Fruit fly (Drosophila melanogaster): ENCODE results near the gene CG34012.

The CG34012 gene

dm6 chr3L:11113198-11114197, 4.2 kb upstream of the CG34012 start, which contains the start of gene Sod1 (continued):
- TF ChIP-seq ssp (GFP tag; IDR thresholded peaks at IDR 0.05), result peak; percentile 76
- TF ChIP-seq CG17829 (tag; optimal IDR thresholded peaks at IDR 0.05), result no peak
- TF ChIP-seq unpg (GFP tag; optimal IDR thresholded peaks at IDR 0.05), result no peak
- TF ChIP-seq bigmax (GFP tag; optimal IDR thresholded peaks at IDR 0.05), result no peak
- peak; percentile 22; the same call in 1 of the 2 replicates for TF ChIP-seq Xrp1 (GFP tag; IDR thresholded peaks at IDR 0.05)
- no peak for TF ChIP-seq CG12155 (GFP tag; optimal IDR thresholded peaks at IDR 0.05)
- no peak for TF ChIP-seq hkb (optimal IDR thresholded peaks at IDR 0.05)
- 0 out of 2 replicates have a peak, but pooled peaks have one; percentile 7 for TF ChIP-seq hkb (GFP tag; IDR thresholded peaks at IDR 0.05)
- TF ChIP-seq btn (GFP tag; optimal IDR thresholded peaks at IDR 0.05), result no peak
- no peak for TF ChIP-seq Blimp-1 (GFP tag; optimal IDR thresholded peaks at IDR 0.05)
- TF ChIP-seq CG9727 (GFP tag; optimal IDR thresholded peaks at IDR 0.05), result peak; percentile 5
- TF ChIP-seq CG4730 (GFP tag; IDR thresholded peaks at IDR 0.05), result no peak
- TF ChIP-seq C15 (GFP tag; IDR thresholded peaks at IDR 0.05), result no peak
- TF ChIP-seq CG2120 (GFP tag; optimal IDR thresholded peaks at IDR 0.05), result peak; percentile 6
- peak; percentile 29; the same call in 1 of the 2 replicates for TF ChIP-seq Bgb (GFP tag; IDR thresholded peaks at IDR 0.05; ENCODE audit: partially characterized antibody)
- no peak for TF ChIP-seq Antp (GFP tag; optimal IDR thresholded peaks at IDR 0.05)
- no peak for TF ChIP-seq p53 (GFP tag; optimal IDR thresholded peaks at IDR 0.05)
- TF ChIP-seq BtbVII (GFP tag; optimal IDR thresholded peaks at IDR 0.05), result peak; percentile 51
- peak; percentile 31 for TF ChIP-seq nmo (GFP tag; optimal IDR thresholded peaks at IDR 0.05)
- TF ChIP-seq CG15514 (GFP tag; optimal IDR thresholded peaks at IDR 0.05), result peak; percentile 98
- peak; percentile 12; the same call in 1 of the 3 replicates for TF ChIP-seq knrl (GFP tag; IDR thresholded peaks at IDR 0.05; ENCODE audit: partially characterized antibody)
- TF ChIP-seq HLH54F (GFP tag; optimal IDR thresholded peaks at IDR 0.05), result no peak
- TF ChIP-seq stc (GFP tag; IDR thresholded peaks at IDR 0.05), result 0 out of 2 replicates have a peak, but pooled peaks have one; percentile 22
- no peak for TF ChIP-seq Nf-YB (GFP tag; optimal IDR thresholded peaks at IDR 0.05)
- TF ChIP-seq vnd (GFP tag; IDR thresholded peaks at IDR 0.05; ENCODE audit: partially characterized antibody), result 0 out of 3 replicates have a peak, but pooled peaks have one; percentile 12
- 0 out of 2 replicates have a peak, but pooled peaks have one; percentile 8 for TF ChIP-seq Atf6 (GFP tag; IDR thresholded peaks at IDR 0.05)
- peak; percentile 56 for TF ChIP-seq Myb (GFP tag; optimal IDR thresholded peaks at IDR 0.05)
- no peak for TF ChIP-seq Meics (GFP tag; optimal IDR thresholded peaks at IDR 0.05)
- no peak for TF ChIP-seq Dfd (GFP tag; optimal IDR thresholded peaks at IDR 0.05)
- no peak for TF ChIP-seq ro (GFP tag; IDR thresholded peaks at IDR 0.05)
- no peak for TF ChIP-seq CG6272 (GFP tag; IDR thresholded peaks at IDR 0.05)
- TF ChIP-seq mld (GFP tag; IDR thresholded peaks at IDR 0.05; ENCODE audit: partially characterized antibody), result no peak
- no peak for TF ChIP-seq Nf-YA (GFP tag; IDR thresholded peaks at IDR 0.05)
- TF ChIP-seq Dp (GFP tag; optimal IDR thresholded peaks at IDR 0.05), result peak; percentile 73
- no peak for TF ChIP-seq Vsx1 (GFP tag; optimal IDR thresholded peaks at IDR 0.05)
- TF ChIP-seq H2.0 (GFP tag; IDR thresholded peaks at IDR 0.05), result no peak
- no peak for TF ChIP-seq CG2678 (tag; optimal IDR thresholded peaks at IDR 0.05)
- no peak for TF ChIP-seq Awh (GFP tag; IDR thresholded peaks at IDR 0.05)
- TF ChIP-seq ftz-f1 (GFP tag; optimal IDR thresholded peaks at IDR 0.05), result peak; percentile 90
- TF ChIP-seq CG12299 (tag; optimal IDR thresholded peaks at IDR 0.05), result no peak
- TF ChIP-seq Dek (tag; optimal IDR thresholded peaks at IDR 0.05), result peak; percentile 9
- TF ChIP-seq gfzf (GFP tag; optimal IDR thresholded peaks at IDR 0.05), result peak; percentile 92
- TF ChIP-seq Fer1 (GFP tag; optimal IDR thresholded peaks at IDR 0.05), result peak; percentile 1
- TF ChIP-seq CoRest (tag; optimal IDR thresholded peaks at IDR 0.05), result peak; percentile 26
- no peak for TF ChIP-seq CG18476 (GFP tag; optimal IDR thresholded peaks at IDR 0.05)
- peak; percentile 69 for TF ChIP-seq sens (GFP tag)
- TF ChIP-seq Sin3A (optimal IDR thresholded peaks at IDR 0.05), result peak; percentile 27
- no peak for TF ChIP-seq grn (GFP tag; optimal IDR thresholded peaks at IDR 0.05)
- no peak for TF ChIP-seq CG8388 (GFP tag; optimal IDR thresholded peaks at IDR 0.05)
